Worm (Caenorhabditis elegans): Measurements from ENCODE around the gene grd-11.
"Not testable (repeated sequence)": the region's sequence is repeated elsewhere in the genome, so short reads cannot be mapped to it uniquely, and the experiment has no call there.

Gene grd-11

ce11 chrV:20350382-20350781, 6.2 kb upstream of the grd-11 start:
- TF ChIP-seq cog-1 (tag; optimal IDR thresholded peaks at IDR 0.05) (no peak), ztf-29 (GFP tag; IDR thresholded peaks at IDR 0.05) (no peak), med-1 (GFP tag; optimal IDR thresholded peaks at IDR 0.05; ENCODE audit: insufficient read depth) (no peak), ref-1 (GFP tag; conservative IDR thresholded peaks at IDR 0.05) (no peak), tab-1 (GFP tag; IDR thresholded peaks at IDR 0.05) (no peak), klf-2 (GFP tag; conservative IDR thresholded peaks at IDR 0.05) (no peak), ztf-23 (GFP tag; IDR thresholded peaks at IDR 0.05) (no peak), flt-1 (GFP tag; IDR thresholded peaks at IDR 0.05) (no peak), T22C8.4 (GFP tag; IDR thresholded peaks at IDR 0.05) (no peak)

- TF ChIP-seq ref-1 (GFP tag; conservative IDR thresholded peaks at IDR 0.05) = no peak
- no peak for TF ChIP-seq klf-2 (GFP tag; conservative IDR thresholded peaks at IDR 0.05)
- TF ChIP-seq T22C8.4 (GFP tag; IDR thresholded peaks at IDR 0.05) = no peak
- no peak for TF ChIP-seq med-1 (GFP tag; optimal IDR thresholded peaks at IDR 0.05; ENCODE audit: insufficient read depth)
- TF ChIP-seq ztf-23 (GFP tag; IDR thresholded peaks at IDR 0.05) = no peak
- no peak for TF ChIP-seq flt-1 (GFP tag; IDR thresholded peaks at IDR 0.05)
- TF ChIP-seq ztf-29 (GFP tag; IDR thresholded peaks at IDR 0.05) = no peak
- no peak for TF ChIP-seq cog-1 (tag; optimal IDR thresholded peaks at IDR 0.05)
- TF ChIP-seq tab-1 (GFP tag; IDR thresholded peaks at IDR 0.05) = no peak
Observed at ce11 chrV:20351195-20351594, 5.4 kb upstream of the grd-11 start, which contains the start of gene K02E2.1. Gene K02E2.1 (plus strand): TSS chrV:20351495.

ce11 chrV:20366839-20367238, 10.3 kb downstream of the grd-11 start, which contains the start of gene K02E2.8:
Gene K02E2.8 (minus strand): TSS chrV:20366939.
- no peak for TF ChIP-seq tab-1 (GFP tag; IDR thresholded peaks at IDR 0.05)
- no peak for TF ChIP-seq ztf-23 (GFP tag; IDR thresholded peaks at IDR 0.05)
- no peak for TF ChIP-seq flt-1 (GFP tag; IDR thresholded peaks at IDR 0.05)

- TF ChIP-seq T22C8.4 (GFP tag; IDR thresholded peaks at IDR 0.05); cog-1 (tag; optimal IDR thresholded peaks at IDR 0.05); flt-1 (GFP tag; IDR thresholded peaks at IDR 0.05): not testable (repeated sequence)
Observed at ce11 chrV:20369153-20369552, 12.6 kb downstream of the grd-11 start, which contains the start of gene srh-177. Gene srh-177 (minus strand): TSS chrV:20369253.

- TF ChIP-seq flt-1 (GFP tag; IDR thresholded peaks at IDR 0.05) (no peak), ref-1 (GFP tag; conservative IDR thresholded peaks at IDR 0.05) (no peak), klf-2 (GFP tag; conservative IDR thresholded peaks at IDR 0.05) (no peak), med-1 (GFP tag; optimal IDR thresholded peaks at IDR 0.05; ENCODE audit: insufficient read depth) (no peak), cog-1 (tag; optimal IDR thresholded peaks at IDR 0.05) (no peak), T22C8.4 (GFP tag; IDR thresholded peaks at IDR 0.05) (no peak), tab-1 (GFP tag; IDR thresholded peaks at IDR 0.05) (no peak), ztf-23 (GFP tag; IDR thresholded peaks at IDR 0.05) (no peak), ztf-29 (GFP tag; IDR thresholded peaks at IDR 0.05) (no peak)
Observed at ce11 chrV:20374484-20374883, 17.9 kb downstream of the grd-11 start.

ce11 chrV:20375236-20375635, 18.7 kb downstream of the grd-11 start, which contains the start of gene ins-35:
Gene ins-35 (plus strand): TSS chrV:20375536.
- no peak for TF ChIP-seq ztf-29 (GFP tag; IDR thresholded peaks at IDR 0.05)
- no peak for TF ChIP-seq cog-1 (tag; optimal IDR thresholded peaks at IDR 0.05)
- TF ChIP-seq med-1 (GFP tag; optimal IDR thresholded peaks at IDR 0.05; ENCODE audit: insufficient read depth) = no peak

- TF ChIP-seq ref-1 (GFP tag; conservative IDR thresholded peaks at IDR 0.05) = no peak
- no peak for TF ChIP-seq flt-1 (GFP tag; IDR thresholded peaks at IDR 0.05)
- TF ChIP-seq ztf-29 (GFP tag; IDR thresholded peaks at IDR 0.05) = no peak
- no peak for TF ChIP-seq tab-1 (GFP tag; IDR thresholded peaks at IDR 0.05)
- no peak for TF ChIP-seq med-1 (GFP tag; optimal IDR thresholded peaks at IDR 0.05; ENCODE audit: insufficient read depth)
Observed at ce11 chrV:20376070-20376469, 19.5 kb downstream of the grd-11 start.

ce11 chrV:20380320-20380719, 23.7 kb downstream of the grd-11 start, which contains the start of gene K02E2.6:
Gene K02E2.6 (plus strand): TSS chrV:20380561.
- no peak for TF ChIP-seq flt-1 (GFP tag; IDR thresholded peaks at IDR 0.05)
- no peak for TF ChIP-seq ztf-29 (GFP tag; IDR thresholded peaks at IDR 0.05)
- no peak for TF ChIP-seq ztf-23 (GFP tag; IDR thresholded peaks at IDR 0.05)
- no peak for TF ChIP-seq cog-1 (tag; optimal IDR thresholded peaks at IDR 0.05)

- TF ChIP-seq ref-1 (GFP tag; conservative IDR thresholded peaks at IDR 0.05) = no peak
- TF ChIP-seq flt-1 (GFP tag; IDR thresholded peaks at IDR 0.05) = no peak
- no peak for TF ChIP-seq ztf-29 (GFP tag; IDR thresholded peaks at IDR 0.05)
- no peak for TF ChIP-seq tab-1 (GFP tag; IDR thresholded peaks at IDR 0.05)
- no peak for TF ChIP-seq klf-2 (GFP tag; conservative IDR thresholded peaks at IDR 0.05)
- TF ChIP-seq ztf-23 (GFP tag; IDR thresholded peaks at IDR 0.05) = no peak
- TF ChIP-seq cog-1 (tag; optimal IDR thresholded peaks at IDR 0.05) = no peak
- no peak for TF ChIP-seq T22C8.4 (GFP tag; IDR thresholded peaks at IDR 0.05)
- no peak for TF ChIP-seq med-1 (GFP tag; optimal IDR thresholded peaks at IDR 0.05; ENCODE audit: insufficient read depth)
Observed at ce11 chrV:20383065-20383609, 26.6 kb downstream of the grd-11 start, which contains the start of gene K02E2.11. Gene K02E2.11 (plus strand): TSS chrV:20383315.

- TF ChIP-seq cog-1 (tag; optimal IDR thresholded peaks at IDR 0.05) (no peak), ref-1 (GFP tag; conservative IDR thresholded peaks at IDR 0.05) (no peak), tab-1 (GFP tag; IDR thresholded peaks at IDR 0.05) (no peak), T22C8.4 (GFP tag; IDR thresholded peaks at IDR 0.05) (no peak), flt-1 (GFP tag; IDR thresholded peaks at IDR 0.05) (no peak), ztf-23 (GFP tag; IDR thresholded peaks at IDR 0.05) (no peak), med-1 (GFP tag; optimal IDR thresholded peaks at IDR 0.05; ENCODE audit: insufficient read depth) (no peak), klf-2 (GFP tag; conservative IDR thresholded peaks at IDR 0.05) (no peak), ztf-29 (GFP tag; IDR thresholded peaks at IDR 0.05) (no peak)
Observed at ce11 chrV:20386942-20387341, 30.4 kb downstream of the grd-11 start, which contains the start of gene K02E2.7. Gene K02E2.7 (minus strand): TSS chrV:20387042.
